Worm (Caenorhabditis elegans) whole organism, late embryonic: ENCODE results near the gene fbxa-1.
A peak's percentile ranks its signal among the peaks of the same experiment; 100 is the strongest.
"Not testable (repeated sequence)": the region's sequence is repeated elsewhere in the genome, so short reads cannot be mapped to it uniquely, and the experiment has no call there.

Experiments
- C08G9.2 ChIP-seq: sonication (generic microtip); optimal IDR thresholded peaks from 2 replicates; lab custom pipeline; 2016; ENCODE audit warnings: mild to moderate bottlenecking, missing genetic modification characterization, moderate library complexity, missing compliant biosample characterization
- C38D4.7 ChIP-seq: fragments of 200-800 bp; sonication (Bioruptor generic); optimal IDR thresholded peaks from 2 replicates; lab custom pipeline; 2018; ENCODE audit warnings: mild to moderate bottlenecking, missing genetic modification characterization, moderate library complexity, missing compliant biosample characterization
- F13H6.1 ChIP-seq: sonication (generic microtip); optimal IDR thresholded peaks from 2 replicates; lab custom pipeline; 2016; ENCODE audit warnings: missing genetic modification characterization, missing compliant biosample characterization
- K09A11.1 ChIP-seq: sonication (generic microtip); optimal IDR thresholded peaks from 2 replicates; lab custom pipeline; 2017; ENCODE audit warnings: antibody characterized with exemption, mild to moderate bottlenecking, missing genetic modification characterization, missing compliant biosample characterization; ENCODE audit not compliant: insufficient read depth
- T23F11.4 ChIP-seq: fragments of 200-800 bp; sonication (Bioruptor generic); optimal IDR thresholded peaks from 2 replicates; lab custom pipeline; 2018; ENCODE audit warnings: mild to moderate bottlenecking, missing genetic modification characterization, missing compliant biosample characterization
- Y22D7AL.16 ChIP-seq: sonication (generic microtip); optimal IDR thresholded peaks from 2 replicates; lab custom pipeline; 2016; ENCODE audit warnings: missing genetic modification characterization, missing compliant biosample characterization
- ahr-1 ChIP-seq: sonication (generic microtip); optimal IDR thresholded peaks from 2 replicates; lab custom pipeline; 2016; ENCODE audit warnings: missing genetic modification characterization, missing compliant biosample characterization
- ama-1 ChIP-seq: fragments of 150-350 bp; optimal IDR thresholded peaks from 2 replicates; lab custom pipeline; 2014
- ceh-19 ChIP-seq: fragments of 200-800 bp; sonication (Bioruptor generic); optimal IDR thresholded peaks from 2 replicates; lab custom pipeline; 2018; ENCODE audit warnings: mild to moderate bottlenecking, missing genetic modification characterization, missing compliant biosample characterization
- ceh-24 ChIP-seq: sonication (generic microtip); optimal IDR thresholded peaks from 2 replicates; lab custom pipeline; 2016; ENCODE audit warnings: mild to moderate bottlenecking, missing genetic modification characterization, missing compliant biosample characterization
- ceh-31 ChIP-seq: sonication (generic microtip); optimal IDR thresholded peaks from 2 replicates; lab custom pipeline; 2016; ENCODE audit warnings: missing genetic modification characterization, missing compliant biosample characterization
- ceh-45 ChIP-seq: fragments of 200-800 bp; sonication (Bioruptor generic); IDR thresholded peaks from 2 replicates; pipeline ENCODE4 v1.3.6; 2022; ENCODE audit warnings: missing genetic modification reagents, missing genetic modification characterization, missing compliant biosample characterization
- ceh-9 ChIP-seq: sonication (generic microtip); optimal IDR thresholded peaks from 2 replicates; lab custom pipeline; 2016; ENCODE audit warnings: mild to moderate bottlenecking, missing genetic modification characterization, inconsistent platforms, missing compliant biosample characterization
- che-1 ChIP-seq: sonication (generic microtip); optimal IDR thresholded peaks from 2 replicates; lab custom pipeline; 2016; ENCODE audit warnings: mild to moderate bottlenecking, missing genetic modification characterization, missing compliant biosample characterization
- dmd-4 ChIP-seq: sonication (generic microtip); optimal IDR thresholded peaks from 2 replicates; lab custom pipeline; 2016; ENCODE audit warnings: borderline replicate concordance, missing genetic modification characterization, missing compliant biosample characterization
- elt-2 ChIP-seq: sonication (generic microtip); optimal IDR thresholded peaks from 2 replicates; lab custom pipeline; 2016; ENCODE audit warnings: missing genetic modification reagents, missing genetic modification characterization, missing compliant biosample characterization
- fkh-6 ChIP-seq: sonication (generic microtip); optimal IDR thresholded peaks from 2 replicates; lab custom pipeline; 2016; ENCODE audit warnings: missing genetic modification characterization, missing compliant biosample characterization
- gmeb-2 ChIP-seq: sonication (generic microtip); optimal IDR thresholded peaks from 2 replicates; lab custom pipeline; 2016; ENCODE audit warnings: missing genetic modification characterization, inconsistent platforms, missing compliant biosample characterization
- hlh-13 ChIP-seq: fragments of 200-800 bp; sonication (Bioruptor generic); optimal IDR thresholded peaks from 2 replicates; lab custom pipeline; 2018; ENCODE audit warnings: mild to moderate bottlenecking, missing genetic modification characterization, missing compliant biosample characterization
- hlh-15 ChIP-seq: sonication (generic microtip); optimal IDR thresholded peaks from 2 replicates; lab custom pipeline; 2016; ENCODE audit warnings: missing genetic modification characterization, missing compliant biosample characterization
- lim-6 ChIP-seq: sonication (generic microtip); optimal IDR thresholded peaks from 2 replicates; lab custom pipeline; 2016; ENCODE audit warnings: missing genetic modification characterization, missing compliant biosample characterization
- lin-11 ChIP-seq: fragments of 200-800 bp; sonication (Bioruptor generic); optimal IDR thresholded peaks from 2 replicates; lab custom pipeline; 2018; ENCODE audit warnings: mild to moderate bottlenecking, missing genetic modification characterization, missing compliant biosample characterization
- mec-3 ChIP-seq: sonication (generic microtip); optimal IDR thresholded peaks from 2 replicates; lab custom pipeline; 2016; ENCODE audit warnings: borderline replicate concordance, missing genetic modification characterization, missing compliant biosample characterization
- nhr-232 ChIP-seq: sonication (generic microtip); optimal IDR thresholded peaks from 2 replicates; lab custom pipeline; 2016; ENCODE audit warnings: missing genetic modification characterization, missing compliant biosample characterization
- pat-9 ChIP-seq: fragments of 200-800 bp; sonication (Bioruptor generic); optimal IDR thresholded peaks from 2 replicates; lab custom pipeline; 2018; ENCODE audit warnings: mild to moderate bottlenecking, missing genetic modification characterization, moderate library complexity, missing compliant biosample characterization
- pax-1 ChIP-seq: fragments of 150-350 bp; optimal IDR thresholded peaks from 2 replicates; lab custom pipeline; 2014; ENCODE audit warnings: missing biosample characterization, missing genetic modification characterization
- ref-2 ChIP-seq: sonication (generic microtip); optimal IDR thresholded peaks from 2 replicates; lab custom pipeline; 2016; ENCODE audit warnings: missing genetic modification characterization, missing compliant biosample characterization
- sox-4 ChIP-seq: sonication (generic microtip); optimal IDR thresholded peaks from 2 replicates; lab custom pipeline; 2017; ENCODE audit warnings: mild to moderate bottlenecking, missing genetic modification characterization, inconsistent platforms, missing compliant biosample characterization
- tbx-2 ChIP-seq: sonication (generic microtip); optimal IDR thresholded peaks from 2 replicates; lab custom pipeline; 2016; ENCODE audit warnings: missing genetic modification characterization, missing compliant biosample characterization
- unc-42 ChIP-seq: sonication (generic microtip); optimal IDR thresholded peaks from 2 replicates; lab custom pipeline; 2016; ENCODE audit warnings: missing genotype, missing genetic modification characterization, missing compliant biosample characterization
- unc-55 ChIP-seq: sonication (generic microtip); optimal IDR thresholded peaks from 2 replicates; lab custom pipeline; 2017; ENCODE audit warnings: missing biosample characterization, missing genetic modification reagents, missing genetic modification characterization
- unc-86 ChIP-seq: sonication (generic microtip); optimal IDR thresholded peaks from 2 replicates; lab custom pipeline; 2016; ENCODE audit warnings: missing genetic modification characterization, missing compliant biosample characterization
- zip-5 ChIP-seq: sonication (generic microtip); optimal IDR thresholded peaks from 2 replicates; lab custom pipeline; 2016; ENCODE audit warnings: missing genetic modification characterization, missing compliant biosample characterization

Gene fbxa-1

ce11 chrIII:2272075-2272474, 35.9 kb downstream of the fbxa-1 start, which contains the start of gene fbxa-48:
TSS of gene fbxa-48 (minus strand) at chrIII:2272175.
- TF ChIP-seq hlh-13 (GFP tag; lab: Kevin White, UChicago), result no peak
- no peak for TF ChIP-seq nhr-232 (tag; lab: Kevin White, UChicago)
- TF ChIP-seq ceh-31 (tag; lab: Kevin White, UChicago), result no peak
- no peak for TF ChIP-seq F13H6.1 (tag; lab: Kevin White, UChicago)
- TF ChIP-seq ama-1 (lab: Kevin White, UChicago), result no peak
- no peak for TF ChIP-seq ceh-19 (GFP tag; lab: Kevin White, UChicago)
- no peak for TF ChIP-seq dmd-4
- TF ChIP-seq che-1 (tag; lab: Kevin White, UChicago), result no peak
- TF ChIP-seq ceh-24 (tag; lab: Kevin White, UChicago), result no peak

DNA sequence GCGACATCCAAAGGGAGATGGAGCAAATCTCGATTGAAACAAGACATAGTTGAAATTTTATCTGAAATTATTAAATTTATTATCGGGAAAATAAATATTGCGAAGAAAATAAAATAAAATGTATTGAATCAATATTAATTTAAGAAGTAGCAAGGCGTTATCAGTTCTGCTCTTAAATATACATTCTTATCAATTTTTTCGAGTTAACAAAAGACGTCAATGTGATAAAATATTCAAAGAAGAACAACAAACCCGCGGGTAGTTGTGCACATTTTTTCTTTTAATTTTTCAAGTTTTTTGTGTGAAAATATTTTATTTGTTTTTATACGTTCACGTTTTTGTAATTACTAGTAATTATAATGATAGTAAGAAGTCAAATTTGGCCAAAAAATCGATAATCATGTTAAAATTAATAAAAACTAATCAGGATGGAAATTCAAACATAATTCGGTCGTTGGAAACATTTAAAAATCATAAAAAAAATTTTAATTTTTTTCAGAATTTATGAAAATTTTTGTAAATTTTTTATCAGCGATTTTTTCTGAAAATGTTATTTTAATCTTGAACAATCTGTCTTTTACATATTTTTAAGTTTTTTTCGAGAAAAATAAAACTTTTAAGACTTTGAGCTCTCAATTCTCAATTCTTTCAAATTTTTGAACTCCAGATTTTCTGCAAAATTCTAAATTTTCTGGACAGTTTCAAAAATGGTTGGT, 41.8 kb downstream of the fbxa-1 start, which contains the start of gene fbxa-9:
TSS of gene fbxa-9 (plus strand) at position 666 of the 716 bp plus-strand sequence.
- TF ChIP-seq elt-2 (peak; percentile 79), lin-11 (tag; lab: Kevin White, UChicago) (no peak), ceh-24 (tag; lab: Kevin White, UChicago) (no peak), ceh-9 (tag; lab: Kevin White, UChicago) (no peak)

DNA sequence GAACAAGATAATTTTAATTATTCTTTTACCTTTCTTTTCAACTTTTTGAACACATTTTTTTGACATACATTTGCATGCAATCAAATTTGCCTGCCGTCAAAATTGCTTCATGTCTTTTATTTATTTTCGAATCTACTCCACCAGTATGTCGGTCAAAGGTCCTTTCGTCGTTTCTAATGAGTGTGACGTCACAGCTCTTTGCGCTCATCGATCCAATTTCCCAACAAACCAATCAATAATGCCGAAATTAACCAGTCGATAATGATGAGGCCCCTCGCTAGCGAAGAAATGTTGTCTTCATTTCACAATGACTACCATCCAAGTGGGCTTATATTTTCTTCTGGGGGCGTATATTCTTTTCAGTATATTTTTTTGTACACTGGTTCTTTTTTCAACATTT, 45.0 kb downstream of the fbxa-1 start, which contains the start of gene Y54F10BM.6:
TSS of gene Y54F10BM.6 (plus strand) at position 301 of the 400 bp plus-strand sequence.
- TF ChIP-seq C38D4.7 (no peak), ahr-1 (tag; lab: Kevin White, UChicago) (no peak)

DNA sequence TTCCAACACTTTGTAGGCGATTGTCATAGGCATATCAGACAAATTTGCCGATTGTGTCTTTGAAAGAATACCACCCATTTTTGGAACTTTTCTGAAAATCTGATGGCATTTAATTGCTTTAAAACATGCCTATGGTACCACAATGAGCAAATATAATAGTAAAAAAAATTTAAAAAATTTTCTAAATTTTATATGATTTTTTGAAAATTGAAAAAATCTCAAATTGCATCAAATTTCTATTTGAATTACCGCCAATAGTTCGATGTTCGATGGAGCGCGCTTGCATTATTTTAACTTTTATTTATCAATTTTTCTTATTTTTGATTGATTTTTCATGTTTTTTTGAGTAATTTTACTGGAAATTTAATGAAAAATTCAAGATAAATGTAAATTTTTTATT, 46.6 kb downstream of the fbxa-1 start, which contains the start of gene fbxa-42:
TSS of gene fbxa-42 (minus strand) at position 101 of the 400 bp plus-strand sequence.
- not testable (repeated sequence) for TF ChIP-seq fkh-6, F13H6.1, ahr-1 (tag; lab: Kevin White, UChicago)

- TF ChIP-seq lin-11 (tag; lab: Kevin White, UChicago) (no peak), T23F11.4 (GFP tag; lab: Kevin White, UChicago) (no peak), ahr-1 (tag; lab: Kevin White, UChicago) (no peak), ceh-45 (GFP tag; lab: Robert Waterston, UW) (no peak), lim-6 (tag; lab: Kevin White, UChicago) (no peak), sox-4 (tag; lab: Kevin White, UChicago) (no peak), ceh-24 (tag; lab: Kevin White, UChicago) (no peak), Y22D7AL.16 (tag; lab: Kevin White, UChicago) (no peak), unc-55 (no peak), zip-5 (tag; lab: Kevin White, UChicago) (no peak), K09A11.1 (no peak), unc-86 (tag; lab: Kevin White, UChicago) (no peak), mec-3 (tag; lab: Kevin White, UChicago) (no peak), C08G9.2 (tag; lab: Kevin White, UChicago) (no peak)
These were observed 48.6 kb downstream of the fbxa-1 start for ce11 chrIII:2259329-2259728.

DNA sequence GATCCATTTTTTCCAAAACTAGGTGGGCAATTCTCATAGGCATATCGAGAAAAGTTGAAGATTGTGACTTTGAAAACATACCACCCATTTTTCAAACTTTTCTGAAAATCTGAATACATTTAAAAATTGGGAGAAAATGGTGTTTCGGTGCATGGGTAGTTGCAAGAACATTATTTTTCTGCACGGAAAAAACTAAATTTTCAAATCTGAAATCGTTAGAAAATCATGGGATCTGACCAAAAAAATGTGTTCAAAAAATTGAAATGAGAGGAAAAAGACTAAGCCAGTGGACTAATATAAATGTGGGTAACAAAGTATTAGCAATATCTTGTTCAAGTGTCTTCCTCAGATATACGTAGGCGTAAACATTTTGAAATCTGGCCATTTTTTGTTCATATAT, 49.1 kb downstream of the fbxa-1 start, which contains the start of gene fbxa-43:
TSS of gene fbxa-43 (minus strand) at position 101 of the 400 bp plus-strand sequence.
- TF ChIP-seq dmd-4 (no peak), gmeb-2 (tag; lab: Kevin White, UChicago) (no peak), ref-2 (no peak), lin-11 (tag; lab: Kevin White, UChicago) (no peak), pat-9 (tag; lab: Kevin White, UChicago) (no peak), pax-1 (no peak), tbx-2 (no peak), hlh-15 (tag; lab: Kevin White, UChicago) (no peak), unc-42 (tag; lab: Kevin White, UChicago) (no peak)
